Fruit fly (Drosophila melanogaster) whole organism, embryonic: ENCODE data around the gene SP555.

Experiments
- CG10209 ChIP-seq: fragments of 200-800 bp; sonication (Bioruptor generic); optimal IDR thresholded peaks from 3 replicates; lab custom pipeline; 2017; ENCODE audit warnings: missing biosample characterization, mild to moderate bottlenecking, missing genetic modification characterization, missing genetic modification reagents
- CG10979 ChIP-seq: fragments of 200-800 bp; sonication (Bioruptor generic); optimal IDR thresholded peaks from 2 replicates; lab custom pipeline; 2018; ENCODE audit warnings: missing biosample characterization, mild to moderate bottlenecking, missing genetic modification characterization, moderate library complexity
- CG12071 ChIP-seq: fragments of 200-800 bp; sonication (Bioruptor generic); optimal IDR thresholded peaks from 3 replicates; lab custom pipeline; 2018; ENCODE audit warnings: missing biosample characterization, mild to moderate bottlenecking, missing genetic modification characterization
- CG12391 ChIP-seq: fragments of 200-800 bp; sonication (Bioruptor generic); optimal IDR thresholded peaks from 3 replicates; lab custom pipeline; 2018; ENCODE audit warnings: missing biosample characterization, mild to moderate bottlenecking, missing genetic modification characterization, moderate library complexity
- CG13424 ChIP-seq: fragments of 200-800 bp; sonication (Bioruptor generic); optimal IDR thresholded peaks from 2 replicates; lab custom pipeline; 2019; ENCODE audit warnings: missing biosample characterization, mild to moderate bottlenecking, missing genetic modification characterization, moderate library complexity
- CG1603 ChIP-seq: fragments of 200-800 bp; sonication (Bioruptor generic); optimal IDR thresholded peaks from 2 replicates; lab custom pipeline; 2019; ENCODE audit warnings: missing biosample characterization, mild to moderate bottlenecking, missing genetic modification characterization, moderate library complexity
- CG1647 ChIP-seq: fragments of 200-800 bp; sonication (Bioruptor generic); optimal IDR thresholded peaks from 3 replicates; lab custom pipeline; 2016; ENCODE audit warnings: missing biosample characterization, missing genetic modification characterization
- CG17359 ChIP-seq: fragments of 200-800 bp; sonication (Bioruptor generic); optimal IDR thresholded peaks from 3 replicates; lab custom pipeline; 2018; ENCODE audit warnings: missing biosample characterization, mild to moderate bottlenecking, missing genetic modification characterization, moderate library complexity
- CG17385 ChIP-seq: fragments of 200-800 bp; sonication (Bioruptor generic); optimal IDR thresholded peaks from 3 replicates; lab custom pipeline; 2018; ENCODE audit warnings: missing biosample characterization, mild to moderate bottlenecking, missing genetic modification characterization
- CG17568 ChIP-seq: fragments of 200-800 bp; sonication (Bioruptor generic); optimal IDR thresholded peaks from 2 replicates; lab custom pipeline; 2018; ENCODE audit warnings: missing biosample characterization, mild to moderate bottlenecking, missing genetic modification characterization, moderate library complexity
- CG17802 ChIP-seq: fragments of 200-800 bp; sonication (Bioruptor generic); optimal IDR thresholded peaks from 2 replicates; lab custom pipeline; 2018; ENCODE audit warnings: missing biosample characterization, mild to moderate bottlenecking, missing genetic modification characterization, moderate library complexity
- CG18262 ChIP-seq: fragments of 200-800 bp; optimal IDR thresholded peaks from 3 replicates; lab custom pipeline; 2019; ENCODE audit warnings: missing biosample characterization, mild to moderate bottlenecking, missing genetic modification characterization, moderate library complexity
- CG2120 ChIP-seq: fragments of 200-800 bp; sonication (Bioruptor generic); optimal IDR thresholded peaks from 3 replicates; lab custom pipeline; 2016; ENCODE audit warnings: missing biosample characterization, missing genetic modification characterization
- CG2199 ChIP-seq: fragments of 200-800 bp; sonication (Bioruptor generic); IDR thresholded peaks from 3 replicates; pipeline ENCODE4 v1.3.6; 2022; ENCODE audit warnings: missing biosample characterization, missing genetic modification characterization
- CG30020 ChIP-seq: fragments of 200-800 bp; optimal IDR thresholded peaks from 2 replicates; lab custom pipeline; 2019; ENCODE audit warnings: missing biosample characterization, mild to moderate bottlenecking, missing genetic modification characterization, moderate library complexity
- CG30403 ChIP-seq: fragments of 200-800 bp; sonication (Bioruptor generic); optimal IDR thresholded peaks from 3 replicates; lab custom pipeline; 2016; ENCODE audit warnings: missing biosample characterization, missing genetic modification characterization
- CG31441 ChIP-seq: fragments of 200-800 bp; sonication (Bioruptor generic); IDR thresholded peaks from 2 replicates; pipeline ENCODE4 v1.3.6; 2022; ENCODE audit warnings: missing biosample characterization, missing genetic modification characterization
- CG5245 ChIP-seq: fragments of 200-800 bp; sonication (Bioruptor generic); optimal IDR thresholded peaks from 3 replicates; lab custom pipeline; 2016; ENCODE audit warnings: missing biosample characterization, missing genetic modification characterization
- CG6254 ChIP-seq: fragments of 200-800 bp; sonication (Bioruptor generic); optimal IDR thresholded peaks from 3 replicates; lab custom pipeline; 2017; ENCODE audit warnings: mild to moderate bottlenecking, missing biosample characterization, missing genetic modification reagents, missing genetic modification characterization
- CG7271 ChIP-seq: fragments of 200-800 bp; sonication (Bioruptor generic); optimal IDR thresholded peaks from 2 replicates; lab custom pipeline; 2018; ENCODE audit warnings: missing biosample characterization, mild to moderate bottlenecking, missing genetic modification characterization, moderate library complexity
- D19A ChIP-seq: fragments of 200-800 bp; optimal IDR thresholded peaks from 3 replicates; lab custom pipeline; 2019; ENCODE audit warnings: missing biosample characterization, mild to moderate bottlenecking, missing genetic modification characterization, moderate library complexity
- D19B ChIP-seq: fragments of 200-800 bp; sonication (Bioruptor generic); optimal IDR thresholded peaks from 2 replicates; lab custom pipeline; 2017; ENCODE audit warnings: missing biosample characterization, mild to moderate bottlenecking, missing genetic modification characterization
- Deaf1 ChIP-seq: fragments of 200-800 bp; optimal IDR thresholded peaks from 3 replicates; lab custom pipeline; 2019; ENCODE audit warnings: missing biosample characterization, mild to moderate bottlenecking, missing genetic modification characterization, moderate library complexity
- Fer1 ChIP-seq: fragments of 200-800 bp; sonication (Bioruptor generic); optimal IDR thresholded peaks from 2 replicates; lab custom pipeline; 2017; ENCODE audit warnings: missing biosample characterization, mild to moderate bottlenecking, missing genetic modification characterization
- H2.0 ChIP-seq: fragments of 200-800 bp; sonication (Bioruptor generic); IDR thresholded peaks from 2 replicates; pipeline ENCODE4 v1.3.6; 2022; ENCODE audit warnings: missing biosample characterization, missing genetic modification characterization
- HLHmδ ChIP-seq: fragments of 200-800 bp; sonication (Bioruptor generic); optimal IDR thresholded peaks from 2 replicates; lab custom pipeline; 2018; ENCODE audit warnings: missing biosample characterization, mild to moderate bottlenecking, missing genetic modification characterization, moderate library complexity
- Hey ChIP-seq: fragments of 200-800 bp; sonication (Bioruptor generic); optimal IDR thresholded peaks from 3 replicates; lab custom pipeline; 2018; ENCODE audit warnings: missing biosample characterization, mild to moderate bottlenecking, missing genetic modification characterization
- Hmx ChIP-seq: fragments of 200-800 bp; sonication (Bioruptor generic); optimal IDR thresholded peaks from 2 replicates; lab custom pipeline; 2016; ENCODE audit warnings: missing biosample characterization, missing genetic modification characterization
- MBD-R2 ChIP-seq: fragments of 200-800 bp; sonication (Bioruptor generic); IDR thresholded peaks from 2 replicates; pipeline ENCODE4 v1.3.6; 2022; ENCODE audit warnings: missing biosample characterization, missing genetic modification characterization
- Meics ChIP-seq: fragments of 200-800 bp; sonication (Bioruptor generic); optimal IDR thresholded peaks from 2 replicates; lab custom pipeline; 2017; ENCODE audit warnings: missing biosample characterization, mild to moderate bottlenecking, missing genetic modification characterization
- Oli ChIP-seq: fragments of 200-800 bp; sonication (Bioruptor generic); optimal IDR thresholded peaks from 2 replicates; lab custom pipeline; 2018; ENCODE audit warnings: missing biosample characterization, mild to moderate bottlenecking, missing genetic modification characterization, moderate library complexity
- Spps ChIP-seq: fragments of 200-800 bp; sonication (Bioruptor generic); optimal IDR thresholded peaks from 2 replicates; lab custom pipeline; 2018; ENCODE audit warnings: missing biosample characterization, mild to moderate bottlenecking, missing genetic modification characterization
- az2 ChIP-seq: fragments of 200-800 bp; sonication (Bioruptor generic); optimal IDR thresholded peaks from 3 replicates; lab custom pipeline; 2016; ENCODE audit warnings: missing biosample characterization, missing genetic modification characterization
- bsh ChIP-seq, 2 experiments: fragments of 200-800 bp; sonication (Bioruptor generic); optimal IDR thresholded peaks; 2 replicates each; lab custom pipeline; 2017 to 2018; ENCODE audit warnings: mild to moderate bottlenecking in 2 of 2, missing biosample characterization in 2 of 2, missing genetic modification characterization in 2 of 2, moderate library complexity in 1 of 2
- cato ChIP-seq: fragments of 200-800 bp; sonication (Bioruptor generic); optimal IDR thresholded peaks from 2 replicates; lab custom pipeline; 2016; ENCODE audit warnings: missing biosample characterization, missing genetic modification characterization, borderline replicate concordance
- crol ChIP-seq: fragments of 200-800 bp; sonication (Bioruptor generic); IDR thresholded peaks from 2 replicates; pipeline ENCODE4 v1.3.6; 2022; ENCODE audit warnings: missing biosample characterization, missing genetic modification characterization
- en ChIP-seq: fragments of 200-800 bp; sonication (Bioruptor generic); optimal IDR thresholded peaks from 2 replicates; lab custom pipeline; 2016; ENCODE audit warnings: missing biosample characterization, missing genetic modification characterization
- gsb ChIP-seq: fragments of 200-800 bp; sonication (Bioruptor generic); IDR thresholded peaks from 2 replicates; pipeline ENCODE4 v1.3.6; 2022; ENCODE audit warnings: missing biosample characterization, missing genetic modification characterization
- h ChIP-seq: fragments of >200 bp; optimal IDR thresholded peaks from 2 replicates; lab custom pipeline; 2017
- ham ChIP-seq: fragments of 200-800 bp; sonication (Bioruptor generic); IDR thresholded peaks from 2 replicates; pipeline ENCODE4 v1.3.6; 2022; ENCODE audit warnings: missing biosample characterization, missing genetic modification characterization
- ind ChIP-seq: fragments of 200-800 bp; sonication (Bioruptor generic); optimal IDR thresholded peaks from 3 replicates; lab custom pipeline; 2016; ENCODE audit warnings: missing biosample characterization, missing genetic modification characterization
- kni ChIP-seq: fragments of 200-800 bp; sonication (Bioruptor generic); optimal IDR thresholded peaks from 3 replicates; lab custom pipeline; 2017; ENCODE audit warnings: mild to moderate bottlenecking, missing biosample characterization, missing genetic modification reagents, missing genetic modification characterization
- otp ChIP-seq: fragments of 200-800 bp; sonication (Bioruptor generic); IDR thresholded peaks from 3 replicates; pipeline ENCODE4, ENCODE4 v1.3.6; 2022; ENCODE audit warnings: missing biosample characterization, missing genetic modification characterization
- pfk ChIP-seq: fragments of 200-800 bp; sonication (Bioruptor generic); optimal IDR thresholded peaks from 2 replicates; lab custom pipeline; 2018; ENCODE audit warnings: missing biosample characterization, mild to moderate bottlenecking, missing genetic modification characterization, moderate library complexity
- phol ChIP-seq: fragments of 200-800 bp; sonication (Bioruptor generic); optimal IDR thresholded peaks from 3 replicates; lab custom pipeline; 2018; ENCODE audit warnings: missing biosample characterization, mild to moderate bottlenecking, missing genetic modification characterization, moderate library complexity
- psq ChIP-seq: fragments of 200-800 bp; sonication (Bioruptor generic); optimal IDR thresholded peaks from 2 replicates; lab custom pipeline; 2017; ENCODE audit warnings: missing biosample characterization, missing genetic modification characterization
- salm ChIP-seq: fragments of 200-800 bp; sonication (Bioruptor generic); optimal IDR thresholded peaks from 2 replicates; lab custom pipeline; 2018; ENCODE audit warnings: missing biosample characterization, mild to moderate bottlenecking, missing genetic modification characterization
- sd ChIP-seq: fragments of 200-800 bp; sonication (Bioruptor generic); optimal IDR thresholded peaks from 3 replicates; lab custom pipeline; 2018; ENCODE audit warnings: missing biosample characterization, mild to moderate bottlenecking, missing genetic modification characterization, moderate library complexity
- sim ChIP-seq: fragments of 200-800 bp; sonication (Bioruptor generic); IDR thresholded peaks from 2 replicates; pipeline ENCODE4 v1.3.6; 2022; ENCODE audit warnings: missing biosample characterization, missing genetic modification characterization
- sob ChIP-seq: fragments of 200-800 bp; sonication (Bioruptor generic); IDR thresholded peaks from 2 replicates; pipeline ENCODE4 v1.3.6; 2022; ENCODE audit warnings: missing biosample characterization, missing genetic modification characterization
- toy ChIP-seq: fragments of 200-800 bp; sonication (Bioruptor generic); IDR thresholded peaks from 2 replicates; pipeline ENCODE4 v1.3.6; 2022; ENCODE audit warnings: missing biosample characterization, missing genetic modification characterization

The SP555 gene

dm6 chr2L:5080225-5080867 is 42.8 kb downstream of the SP555 start (continued):
- TF ChIP-seq CG12391 (tag; lab: Kevin White, UChicago): peak; percentile 16
- TF ChIP-seq Hey: no peak
- peak; percentile 44; the same call in 1 of the 2 replicates for TF ChIP-seq CG31441 (GFP tag; lab: Robert Waterston, UW)
- peak; percentile 2 for TF ChIP-seq Meics (GFP tag; lab: Kevin White, UChicago)
- no peak for TF ChIP-seq kni (GFP tag; lab: Kevin White, UChicago)
- TF ChIP-seq CG17359 (tag; lab: Kevin White, UChicago): peak; percentile 20
- TF ChIP-seq sim (GFP tag; lab: Robert Waterston, UW): no peak
- TF ChIP-seq ind: peak; percentile 10
- no peak for TF ChIP-seq ham
- TF ChIP-seq Oli: peak; percentile 32
- no peak for TF ChIP-seq CG17802 (tag; lab: Kevin White, UChicago)
- no peak for TF ChIP-seq az2
- no peak for TF ChIP-seq en (GFP tag; lab: Kevin White, UChicago)
- no peak for TF ChIP-seq CG2120 (GFP tag; lab: Kevin White, UChicago)
- peak; percentile 4 for TF ChIP-seq CG10209
- peak; percentile 10 for TF ChIP-seq CG30403 (GFP tag; lab: Kevin White, UChicago)
- TF ChIP-seq CG17385 (GFP tag; lab: Kevin White, UChicago): no peak
- TF ChIP-seq CG13424 (tag; lab: Kevin White, UChicago): peak; percentile 20
- no peak for TF ChIP-seq CG2199 (GFP tag; lab: Robert Waterston, UW)
- no peak for TF ChIP-seq sd
- no peak for TF ChIP-seq pfk
- TF ChIP-seq phol (tag; lab: Kevin White, UChicago): peak; percentile 45
- no peak for TF ChIP-seq Deaf1
- TF ChIP-seq toy: no peak
- TF ChIP-seq CG6254: no peak
- TF ChIP-seq salm (tag; lab: Kevin White, UChicago): no peak
- no peak for TF ChIP-seq CG30020 (tag; lab: Kevin White, UChicago)
- TF ChIP-seq gsb (GFP tag; lab: Robert Waterston, UW): no peak
- no peak for TF ChIP-seq CG10979 (tag; lab: Kevin White, UChicago)
- TF ChIP-seq H2.0 (GFP tag; lab: Robert Waterston, UW): no peak
- peak; percentile 14 for TF ChIP-seq Fer1 (GFP tag; lab: Kevin White, UChicago)
- no peak for TF ChIP-seq MBD-R2 (GFP tag; lab: Robert Waterston, UW)
- no peak for TF ChIP-seq otp (GFP tag; lab: Robert Waterston, UW)
- TF ChIP-seq CG7271 (tag; lab: Kevin White, UChicago): no peak
- no peak for TF ChIP-seq CG12071 (GFP tag; lab: Kevin White, UChicago)
- no peak for TF ChIP-seq h (lab: Kevin White, UChicago)
- TF ChIP-seq CG5245 (GFP tag; lab: Kevin White, UChicago): no peak
- no peak for TF ChIP-seq crol (GFP tag; lab: Robert Waterston, UW)
- TF ChIP-seq sob (GFP tag; lab: Robert Waterston, UW): 0 out of 2 replicates have a peak, but pooled peaks have one; percentile 7
- TF ChIP-seq D19B (GFP tag; lab: Kevin White, UChicago): no peak
- TF ChIP-seq CG1603: no peak
- no peak for TF ChIP-seq Hmx (GFP tag; lab: Kevin White, UChicago)
- no peak for TF ChIP-seq CG18262 (tag; lab: Kevin White, UChicago)
- no peak for TF ChIP-seq Spps (tag; lab: Kevin White, UChicago)
- TF ChIP-seq HLHmδ (GFP tag; lab: Kevin White, UChicago): no peak
- peak; percentile 48 for TF ChIP-seq D19A
- no peak for TF ChIP-seq cato (GFP tag; lab: Kevin White, UChicago)
- peak in 1 of 2 experiments; percentile 77 for TF ChIP-seq bsh (GFP tag; optimal IDR thresholded peaks at IDR 0.05; lab: Kevin White, UChicago)
- no peak for TF ChIP-seq CG17568 (GFP tag; lab: Kevin White, UChicago)
- TF ChIP-seq CG1647 (GFP tag; lab: Kevin White, UChicago): no peak
- TF ChIP-seq psq: no peak
